Worm (Caenorhabditis elegans): Measurements from ENCODE around the gene ZK892.3.

ZK892.3 gene

ce11 chrII:9974210-9974609 is 27.4 kb upstream of the ZK892.3 start:
- TF ChIP-seq T22C8.4 (GFP tag; IDR thresholded peaks at IDR 0.05) (no peak), ztf-29 (GFP tag; IDR thresholded peaks at IDR 0.05) (no peak), klf-2 (GFP tag; conservative IDR thresholded peaks at IDR 0.05) (no peak), ztf-23 (GFP tag; IDR thresholded peaks at IDR 0.05) (no peak), tab-1 (GFP tag; IDR thresholded peaks at IDR 0.05) (no peak), cog-1 (tag; optimal IDR thresholded peaks at IDR 0.05) (no peak), med-1 (GFP tag; optimal IDR thresholded peaks at IDR 0.05; ENCODE audit: insufficient read depth) (no peak), flt-1 (GFP tag; IDR thresholded peaks at IDR 0.05) (no peak), ref-1 (GFP tag; conservative IDR thresholded peaks at IDR 0.05) (no peak)

ce11 chrII:9974967-9975366 is 26.7 kb upstream of the ZK892.3 start, which contains the start of gene aakg-5:
Gene aakg-5 (minus strand): TSS chrII:9975125.
- no peak for TF ChIP-seq ztf-29 (GFP tag; IDR thresholded peaks at IDR 0.05)
- no peak for TF ChIP-seq T22C8.4 (GFP tag; IDR thresholded peaks at IDR 0.05)
- no peak for TF ChIP-seq ztf-23 (GFP tag; IDR thresholded peaks at IDR 0.05)
- TF ChIP-seq ref-1 (GFP tag; conservative IDR thresholded peaks at IDR 0.05), result no peak
- TF ChIP-seq tab-1 (GFP tag; IDR thresholded peaks at IDR 0.05), result no peak
- TF ChIP-seq flt-1 (GFP tag; IDR thresholded peaks at IDR 0.05), result no peak
- no peak for TF ChIP-seq klf-2 (GFP tag; conservative IDR thresholded peaks at IDR 0.05)
- no peak for TF ChIP-seq med-1 (GFP tag; optimal IDR thresholded peaks at IDR 0.05; ENCODE audit: insufficient read depth)
- TF ChIP-seq cog-1 (tag; optimal IDR thresholded peaks at IDR 0.05), result no peak

ce11 chrII:9976405-9976804 is 25.2 kb upstream of the ZK892.3 start, which contains the start of gene R53.8:
Gene R53.8 (plus strand): TSS chrII:9976705.
- TF ChIP-seq T22C8.4 (GFP tag; IDR thresholded peaks at IDR 0.05) (no peak), klf-2 (GFP tag; conservative IDR thresholded peaks at IDR 0.05) (no peak), ztf-23 (GFP tag; IDR thresholded peaks at IDR 0.05) (no peak), cog-1 (tag; optimal IDR thresholded peaks at IDR 0.05) (no peak), ref-1 (GFP tag; conservative IDR thresholded peaks at IDR 0.05) (no peak), ztf-29 (GFP tag; IDR thresholded peaks at IDR 0.05) (no peak), flt-1 (GFP tag; IDR thresholded peaks at IDR 0.05) (no peak), tab-1 (GFP tag; IDR thresholded peaks at IDR 0.05) (no peak), med-1 (GFP tag; optimal IDR thresholded peaks at IDR 0.05; ENCODE audit: insufficient read depth) (no peak)

DNA sequence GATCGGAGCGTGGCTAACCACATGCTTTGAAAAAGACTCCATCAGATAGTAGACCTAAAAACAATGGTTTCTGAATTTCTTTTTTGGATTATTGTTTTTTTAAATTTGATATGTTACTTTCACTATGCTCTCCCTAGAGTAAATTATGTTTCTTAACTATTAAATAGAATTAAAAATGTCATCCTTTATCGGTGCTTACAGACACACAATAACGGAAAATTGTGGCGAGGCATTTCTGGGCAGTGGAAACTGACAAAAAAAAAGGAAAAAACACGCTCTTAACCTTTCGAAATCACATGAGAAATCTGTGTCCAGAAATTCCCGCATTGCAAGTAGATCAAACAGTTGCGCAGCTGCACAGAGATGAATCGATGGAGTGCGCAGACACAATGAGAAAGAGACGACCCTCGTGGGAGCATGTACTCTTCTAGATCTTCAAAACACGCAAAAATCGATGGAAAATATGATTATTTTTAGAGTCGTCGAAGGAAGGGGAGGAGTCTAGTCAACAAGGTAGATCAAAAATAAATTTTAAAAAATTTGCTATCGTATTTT is 21.5 kb upstream of the ZK892.3 start, which contains the start of gene ZK892.6:
Gene ZK892.6 (minus strand): TSS at position 51 of the 555 bp plus-strand sequence.
- TF ChIP-seq klf-2 (GFP tag; conservative IDR thresholded peaks at IDR 0.05) (no peak), cog-1 (tag; optimal IDR thresholded peaks at IDR 0.05) (no peak), flt-1 (GFP tag; IDR thresholded peaks at IDR 0.05) (no peak), ztf-23 (GFP tag; IDR thresholded peaks at IDR 0.05) (no peak), tab-1 (GFP tag; IDR thresholded peaks at IDR 0.05) (no peak), med-1 (GFP tag; optimal IDR thresholded peaks at IDR 0.05; ENCODE audit: insufficient read depth) (no peak), ztf-29 (GFP tag; IDR thresholded peaks at IDR 0.05) (no peak)

DNA sequence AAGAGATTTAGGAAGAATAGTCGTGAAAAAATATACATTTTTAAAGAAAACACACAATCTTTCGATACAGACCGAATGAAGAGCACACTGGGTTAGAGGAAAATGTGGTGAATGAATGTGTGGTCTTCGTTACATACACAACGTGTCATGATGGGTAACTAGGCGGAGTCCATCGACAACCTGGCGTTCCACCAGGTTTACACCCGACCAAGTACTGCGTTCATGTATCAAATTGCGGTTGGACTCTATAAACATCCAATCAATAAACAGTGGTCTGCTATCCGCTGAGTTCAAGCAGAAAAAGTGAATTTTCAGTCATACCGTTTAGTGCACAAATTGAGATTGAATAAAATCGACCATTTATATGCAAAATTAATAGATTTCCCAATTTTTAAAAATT is 19.9 kb upstream of the ZK892.3 start, which contains the start of gene sdz-38:
Gene sdz-38 (minus strand): TSS at position 101 of the 400 bp plus-strand sequence.
- TF ChIP-seq T22C8.4 (GFP tag; IDR thresholded peaks at IDR 0.05) (no peak), flt-1 (GFP tag; IDR thresholded peaks at IDR 0.05) (no peak), tab-1 (GFP tag; IDR thresholded peaks at IDR 0.05) (no peak), ztf-29 (GFP tag; IDR thresholded peaks at IDR 0.05) (no peak), cog-1 (tag; optimal IDR thresholded peaks at IDR 0.05) (no peak), klf-2 (GFP tag; conservative IDR thresholded peaks at IDR 0.05) (no peak), ztf-23 (GFP tag; IDR thresholded peaks at IDR 0.05) (no peak), med-1 (GFP tag; optimal IDR thresholded peaks at IDR 0.05; ENCODE audit: insufficient read depth) (no peak), ref-1 (GFP tag; conservative IDR thresholded peaks at IDR 0.05) (no peak)

- TF ChIP-seq ref-1 (GFP tag; conservative IDR thresholded peaks at IDR 0.05) (no peak), tab-1 (GFP tag; IDR thresholded peaks at IDR 0.05) (no peak), cog-1 (tag; optimal IDR thresholded peaks at IDR 0.05) (no peak), flt-1 (GFP tag; IDR thresholded peaks at IDR 0.05) (no peak), med-1 (GFP tag; optimal IDR thresholded peaks at IDR 0.05; ENCODE audit: insufficient read depth) (no peak)
These were observed 19.2 kb upstream of the ZK892.3 start for ce11 chrII:9982437-9982836.

- TF ChIP-seq cog-1 (tag; optimal IDR thresholded peaks at IDR 0.05), result no peak
- TF ChIP-seq klf-2 (GFP tag; conservative IDR thresholded peaks at IDR 0.05), result no peak
- TF ChIP-seq ztf-29 (GFP tag; IDR thresholded peaks at IDR 0.05), result no peak
- no peak for TF ChIP-seq T22C8.4 (GFP tag; IDR thresholded peaks at IDR 0.05)
These were observed 16.7 kb upstream of the ZK892.3 start for ce11 chrII:9984866-9985336.

ce11 chrII:9986635-9987575 is 14.7 kb upstream of the ZK892.3 start:
- TF ChIP-seq cog-1 (tag; optimal IDR thresholded peaks at IDR 0.05), result no peak
- TF ChIP-seq ztf-23 (GFP tag; IDR thresholded peaks at IDR 0.05), result no peak
- no peak for TF ChIP-seq flt-1 (GFP tag; IDR thresholded peaks at IDR 0.05)
- no peak for TF ChIP-seq tab-1 (GFP tag; IDR thresholded peaks at IDR 0.05)
- no peak for TF ChIP-seq ztf-29 (GFP tag; IDR thresholded peaks at IDR 0.05)
- TF ChIP-seq klf-2 (GFP tag; conservative IDR thresholded peaks at IDR 0.05), result no peak
- no peak for TF ChIP-seq med-1 (GFP tag; optimal IDR thresholded peaks at IDR 0.05; ENCODE audit: insufficient read depth)

DNA sequence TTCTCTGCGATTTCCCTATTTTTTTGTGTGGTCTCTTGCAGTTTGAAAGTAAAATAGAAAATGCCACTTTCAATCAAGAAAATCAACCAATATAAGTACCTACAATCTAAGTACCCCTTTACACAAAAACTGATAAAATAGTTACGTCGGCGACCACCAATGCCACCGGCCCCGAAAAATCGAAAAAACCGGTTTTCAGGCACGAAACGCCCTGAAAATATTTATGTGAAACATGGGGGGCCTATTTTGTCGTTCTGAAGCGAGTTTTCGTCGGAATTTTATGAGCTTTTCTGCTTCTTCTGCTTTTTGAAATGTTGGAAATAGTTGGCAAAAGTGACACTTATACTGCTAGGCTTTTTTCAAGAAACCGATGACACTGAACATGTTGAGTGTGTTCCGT is 13.0 kb upstream of the ZK892.3 start:
- TF ChIP-seq T22C8.4 (GFP tag; IDR thresholded peaks at IDR 0.05) (no peak), ztf-29 (GFP tag; IDR thresholded peaks at IDR 0.05) (no peak), ref-1 (GFP tag; conservative IDR thresholded peaks at IDR 0.05) (no peak), ztf-23 (GFP tag; IDR thresholded peaks at IDR 0.05) (no peak), tab-1 (GFP tag; IDR thresholded peaks at IDR 0.05) (no peak), klf-2 (GFP tag; conservative IDR thresholded peaks at IDR 0.05) (no peak), flt-1 (GFP tag; IDR thresholded peaks at IDR 0.05) (no peak), cog-1 (tag; optimal IDR thresholded peaks at IDR 0.05) (no peak), med-1 (GFP tag; optimal IDR thresholded peaks at IDR 0.05; ENCODE audit: insufficient read depth) (no peak)

Measured in whole organism, midembryonic.